Worm (Caenorhabditis elegans): ENCODE data around the gene rnf-121.
A peak's percentile ranks its signal among the peaks of the same experiment; 100 is the strongest.

The rnf-121 gene

ce11 chrIII:4150919-4151318 is 19.8 kb downstream of the rnf-121 start:
- TF ChIP-seq xbp-1 (tag; optimal IDR thresholded peaks at IDR 0.05) (peak; percentile 82), C16A3.4 (tag; optimal IDR thresholded peaks at IDR 0.05) (peak; percentile 76), tlp-1 (tag; optimal IDR thresholded peaks at IDR 0.05) (no peak), blmp-1 (tag; optimal IDR thresholded peaks at IDR 0.05) (peak; percentile 45), ceh-63 (GFP tag; optimal IDR thresholded peaks at IDR 0.05) (no peak), nhr-85 (tag) (peak; percentile 51), nhr-76 (tag; optimal IDR thresholded peaks at IDR 0.05) (no peak), C04F5.9 (tag; optimal IDR thresholded peaks at IDR 0.05) (peak; percentile 20), nhr-84 (tag; optimal IDR thresholded peaks at IDR 0.05) (no peak), elt-3 (tag; optimal IDR thresholded peaks at IDR 0.05) (peak in 3 of 6 experiments; percentile 4 to 70 (median 39)), lin-13 (GFP tag; optimal IDR thresholded peaks at IDR 0.05) (peak; percentile 34), nhr-47 (tag; optimal IDR thresholded peaks at IDR 0.05) (peak; percentile 78), irx-1 (tag; optimal IDR thresholded peaks at IDR 0.05) (peak; percentile 66), fkh-10 (GFP tag; optimal IDR thresholded peaks at IDR 0.05) (peak; percentile 22), hlh-4 (tag; optimal IDR thresholded peaks at IDR 0.05) (no peak), nhr-90 (tag; optimal IDR thresholded peaks at IDR 0.05; ENCODE audit: poor library complexity) (peak; percentile 58), lin-14 (GFP tag; optimal IDR thresholded peaks at IDR 0.05) (peak; percentile 78), ceh-8 (GFP tag; optimal IDR thresholded peaks at IDR 0.05) (no peak), snu-23 (GFP tag; optimal IDR thresholded peaks at IDR 0.05) (peak; percentile 91), hpl-2 (GFP tag; optimal IDR thresholded peaks at IDR 0.05) (no peak), alr-1 (tag; optimal IDR thresholded peaks at IDR 0.05; ENCODE audit: borderline replicate concordance) (no peak), sptf-1 (tag; optimal IDR thresholded peaks at IDR 0.05) (no peak), swsn-7 (tag; optimal IDR thresholded peaks at IDR 0.05) (peak; percentile 73), unc-98 (GFP tag; IDR thresholded peaks at IDR 0.05) (no peak), jun-1 (tag; optimal IDR thresholded peaks at IDR 0.05) (peak; percentile 17), fos-1 (tag; optimal IDR thresholded peaks at IDR 0.05) (peak; percentile 45), grh-1 (GFP tag; IDR thresholded peaks at IDR 0.05) (peak; percentile 35; the same call in 1 of the 2 replicates), unc-86 (tag; optimal IDR thresholded peaks at IDR 0.05) (peak; percentile 50), nhr-71 (tag; optimal IDR thresholded peaks at IDR 0.05) (peak; percentile 85), vab-15 (tag; optimal IDR thresholded peaks at IDR 0.05) (no peak), ceh-88 (GFP tag; IDR thresholded peaks at IDR 0.05) (peak; percentile 42; the same call in 1 of the 2 replicates), nhr-11 (tag; optimal IDR thresholded peaks at IDR 0.05) (no peak), dpl-1 (GFP tag; optimal IDR thresholded peaks at IDR 0.05) (peak; percentile 97 to 99 (median 98)), snpc-4 (tag; optimal IDR thresholded peaks at IDR 0.05) (peak; percentile 29), aly-2 (tag; optimal IDR thresholded peaks at IDR 0.05) (no peak), nhr-20 (tag; optimal IDR thresholded peaks at IDR 0.05) (peak; percentile 87), egl-27 (tag; optimal IDR thresholded peaks at IDR 0.05) (no peak), ceh-90 (tag; optimal IDR thresholded peaks at IDR 0.05) (no peak), pax-3 (tag; optimal IDR thresholded peaks at IDR 0.05) (peak; percentile 50), nhr-12 (tag; optimal IDR thresholded peaks at IDR 0.05) (no peak), sup-37 (GFP tag; optimal IDR thresholded peaks at IDR 0.05) (no peak), zip-4 (GFP tag; optimal IDR thresholded peaks at IDR 0.05) (peak; percentile 12), ztf-11 (tag; optimal IDR thresholded peaks at IDR 0.05) (no peak), lin-35 (GFP tag; optimal IDR thresholded peaks at IDR 0.05) (peak; percentile 99), fkh-4 (tag; optimal IDR thresholded peaks at IDR 0.05; ENCODE audit: borderline replicate concordance) (no peak), skn-1 (tag; optimal IDR thresholded peaks at IDR 0.05) (peak; percentile 70), rnt-1 (tag; optimal IDR thresholded peaks at IDR 0.05) (peak; percentile 76), unc-30 (tag; optimal IDR thresholded peaks at IDR 0.05) (no peak), Y116A8C.19 (tag; optimal IDR thresholded peaks at IDR 0.05; ENCODE audit: borderline replicate concordance) (no peak), mab-9 (GFP tag; IDR thresholded peaks at IDR 0.05) (no peak), hlh-17 (GFP tag; optimal IDR thresholded peaks at IDR 0.05; ENCODE audit: borderline replicate concordance) (no peak), mef-2 (tag; optimal IDR thresholded peaks at IDR 0.05) (no peak), dsc-1 (tag; optimal IDR thresholded peaks at IDR 0.05) (peak; percentile 58)
